Worm (Caenorhabditis elegans) whole organism, L1 larva: ENCODE measurements around the gene gcy-7.

Source experiments
- C04F5.9 ChIP-seq: sonication (generic microtip); optimal IDR thresholded peaks from 2 replicates; lab custom pipeline; 2016; ENCODE audit warnings: missing genetic modification characterization, missing compliant biosample characterization
- C16A3.4 ChIP-seq: fragments of 150-350 bp; optimal IDR thresholded peaks from 2 replicates; lab custom pipeline; 2014; ENCODE audit warnings: missing biosample characterization, missing genetic modification characterization
- C34B4.2 ChIP-seq: sonication (generic microtip); optimal IDR thresholded peaks from 2 replicates; lab custom pipeline; 2017; ENCODE audit warnings: mild to moderate bottlenecking, missing genetic modification characterization, missing compliant biosample characterization
- F16B12.6 ChIP-seq: fragments of 150-350 bp; optimal IDR thresholded peaks from 2 replicates; lab custom pipeline; 2014; ENCODE audit warnings: missing biosample characterization, missing genetic modification characterization
- Y116A8C.19 ChIP-seq: sonication (generic microtip); optimal IDR thresholded peaks from 2 replicates; lab custom pipeline; 2016; ENCODE audit warnings: missing compliant biosample characterization, missing genetic modification characterization, borderline replicate concordance
- aha-1 ChIP-seq: fragments of 150-350 bp; optimal IDR thresholded peaks from 2 replicates; lab custom pipeline; 2014; ENCODE audit warnings: missing biosample characterization, missing genetic modification characterization
- aly-2 ChIP-seq: fragments of 150-350 bp; optimal IDR thresholded peaks from 2 replicates; lab custom pipeline; 2014; ENCODE audit warnings: missing biosample characterization, missing genetic modification characterization
- blmp-1 ChIP-seq: fragments of 150-350 bp; optimal IDR thresholded peaks from 2 replicates; lab custom pipeline; 2014; ENCODE audit warnings: missing biosample characterization, missing genetic modification characterization
- ceh-8 ChIP-seq: fragments of 200-800 bp; sonication (Bioruptor generic); optimal IDR thresholded peaks from 2 replicates; lab custom pipeline; 2018; ENCODE audit warnings: mild to moderate bottlenecking, missing genetic modification characterization, moderate library complexity, missing compliant biosample characterization
- ceh-88 ChIP-seq: fragments of 200-800 bp; sonication (Bioruptor generic); IDR thresholded peaks from 2 replicates; pipeline ENCODE4 v1.3.6; 2022; ENCODE audit warnings: missing genetic modification characterization, missing compliant biosample characterization
- ceh-90 ChIP-seq: sonication (generic microtip); optimal IDR thresholded peaks from 2 replicates; lab custom pipeline; 2016; ENCODE audit warnings: missing genetic modification characterization, missing compliant biosample characterization
- dpl-1 ChIP-seq, 3 experiments: fragments of 150-350 bp in 2 of 3; sonication (generic microtip) in 1 of 3; optimal IDR thresholded peaks; 2 replicates each; lab custom pipeline; 2014 to 2017; ENCODE audit warnings: missing biosample characterization in 3 of 3, missing genetic modification characterization in 3 of 3, missing genetic modification reagents in 3 of 3
- dsc-1 ChIP-seq: sonication (generic microtip); optimal IDR thresholded peaks from 2 replicates; lab custom pipeline; 2016; ENCODE audit warnings: mild to moderate bottlenecking, missing genetic modification characterization, missing compliant biosample characterization
- efl-1 ChIP-seq, 4 experiments: fragments of 150-350 bp; optimal IDR thresholded peaks in 3 of 4; peaks in 1 of 4; 1 replicate in 1 of 4; 2 replicates in 3 of 4; lab custom pipeline; 2014; ENCODE audit warnings: missing biosample characterization in 2 of 4, missing genetic modification characterization in 2 of 4, missing genetic modification reagents in 2 of 4
- efl-3 ChIP-seq: fragments of 200-800 bp; sonication (Bioruptor generic); optimal IDR thresholded peaks from 2 replicates; lab custom pipeline; 2018; ENCODE audit warnings: mild to moderate bottlenecking, missing genetic modification characterization, missing compliant biosample characterization
- egl-13 ChIP-seq: sonication (generic microtip); optimal IDR thresholded peaks from 2 replicates; lab custom pipeline; 2016; ENCODE audit warnings: missing genotype, missing genetic modification reagents, missing genetic modification characterization, missing compliant biosample characterization
- elt-2 ChIP-seq: sonication (generic microtip); optimal IDR thresholded peaks from 2 replicates; lab custom pipeline; 2016; ENCODE audit warnings: missing genetic modification characterization, mild to moderate bottlenecking, inconsistent platforms, missing compliant biosample characterization, missing genetic modification reagents
- elt-3 ChIP-seq, 6 experiments: fragments of 150-350 bp in 1 of 6; sonication (generic microtip); optimal IDR thresholded peaks; 2 replicates each; lab custom pipeline; 2017 to 2018; ENCODE audit warnings: missing biosample characterization in 6 of 6, missing genetic modification characterization in 6 of 6, inconsistent platforms in 1 of 6
- ets-5 ChIP-seq: fragments of 200-800 bp; sonication (Bioruptor generic); IDR thresholded peaks from 2 replicates; pipeline ENCODE4 v1.3.6; 2022; ENCODE audit warnings: missing genetic modification characterization, missing compliant biosample characterization
- fkh-4 ChIP-seq: sonication (generic microtip); optimal IDR thresholded peaks from 2 replicates; lab custom pipeline; 2016; ENCODE audit warnings: missing compliant biosample characterization, missing genetic modification characterization, borderline replicate concordance
- fos-1 ChIP-seq: fragments of 150-350 bp; optimal IDR thresholded peaks from 2 replicates; lab custom pipeline; 2014; ENCODE audit warnings: missing biosample characterization, missing genetic modification characterization
- grh-1 ChIP-seq: fragments of 200-800 bp; sonication (Bioruptor generic); IDR thresholded peaks from 2 replicates; pipeline ENCODE4 v1.3.6; 2022; ENCODE audit warnings: missing genetic modification reagents, missing genetic modification characterization, missing compliant biosample characterization
- irx-1 ChIP-seq: sonication (generic microtip); optimal IDR thresholded peaks from 2 replicates; lab custom pipeline; 2016; ENCODE audit warnings: missing genetic modification characterization, missing compliant biosample characterization
- isw-1 ChIP-seq: fragments of 200-800 bp; sonication (Bioruptor generic); IDR thresholded peaks from 2 replicates; pipeline ENCODE4 v1.3.6; 2022; ENCODE audit warnings: missing genetic modification characterization, missing compliant biosample characterization
- jun-1 ChIP-seq: fragments of 150-350 bp; optimal IDR thresholded peaks from 2 replicates; lab custom pipeline; 2014; ENCODE audit warnings: missing biosample characterization, missing genetic modification reagents, missing genetic modification characterization
- lin-15B ChIP-seq: fragments of 150-350 bp; sonication (generic microtip); optimal IDR thresholded peaks from 3 replicates; lab custom pipeline; 2014; ENCODE audit warnings: missing biosample characterization, missing genetic modification characterization
- lir-3 ChIP-seq: sonication (generic microtip); optimal IDR thresholded peaks from 2 replicates; lab custom pipeline; 2016; ENCODE audit warnings: mild to moderate bottlenecking, missing genetic modification characterization, moderate library complexity, missing compliant biosample characterization; ENCODE audit not compliant: poor library complexity
- mab-9 ChIP-seq: fragments of 200-800 bp; sonication (Bioruptor generic); IDR thresholded peaks from 2 replicates; pipeline ENCODE4 v1.3.6; 2022; ENCODE audit warnings: missing genetic modification reagents, missing genetic modification characterization, missing compliant biosample characterization
- mdl-1 ChIP-seq, 2 experiments: fragments of 150-350 bp; optimal IDR thresholded peaks; 2 replicates each; lab custom pipeline; 2014 to 2017; ENCODE audit warnings: missing biosample characterization in 2 of 2, missing genetic modification characterization in 2 of 2, inconsistent platforms in 1 of 2
- nhr-11 ChIP-seq: fragments of 150-350 bp; optimal IDR thresholded peaks from 2 replicates; lab custom pipeline; 2014; ENCODE audit warnings: missing biosample characterization, missing genetic modification characterization
- nhr-12 ChIP-seq: sonication (generic microtip); optimal IDR thresholded peaks from 2 replicates; lab custom pipeline; 2017; ENCODE audit warnings: missing biosample characterization, missing genetic modification characterization
- nhr-19 ChIP-seq: fragments of 200-800 bp; sonication (Bioruptor generic); conservative IDR thresholded peaks from 2 replicates; pipeline ENCODE4 v1.3.6; 2022; ENCODE audit warnings: missing genetic modification characterization, missing compliant biosample characterization
- nhr-20 ChIP-seq: sonication (generic microtip); optimal IDR thresholded peaks from 2 replicates; lab custom pipeline; 2016; ENCODE audit warnings: mild to moderate bottlenecking, missing genetic modification characterization, missing compliant biosample characterization
- nhr-237 ChIP-seq: fragments of 150-350 bp; optimal IDR thresholded peaks from 2 replicates; lab custom pipeline; 2014; ENCODE audit warnings: missing biosample characterization, missing genetic modification characterization
- nhr-28 ChIP-seq: fragments of 150-350 bp; optimal IDR thresholded peaks from 2 replicates; lab custom pipeline; 2014; ENCODE audit warnings: missing biosample characterization, missing genetic modification characterization
- nhr-76 ChIP-seq: sonication (generic microtip); optimal IDR thresholded peaks from 2 replicates; lab custom pipeline; 2017; ENCODE audit warnings: missing biosample characterization, missing genetic modification characterization
- nhr-77 ChIP-seq: fragments of 150-350 bp; optimal IDR thresholded peaks from 2 replicates; lab custom pipeline; 2014; ENCODE audit warnings: missing biosample characterization, missing genetic modification characterization
- nhr-85 ChIP-seq: sonication (generic microtip); peaks from one replicate; lab custom pipeline; 2016; ENCODE audit warnings: missing genetic modification characterization, inconsistent platforms, missing compliant biosample characterization
- nhr-90 ChIP-seq: sonication (generic microtip); optimal IDR thresholded peaks from 2 replicates; lab custom pipeline; 2016; ENCODE audit warnings: mild to moderate bottlenecking, missing genetic modification characterization, missing compliant biosample characterization; ENCODE audit not compliant: poor library complexity
- pqm-1 ChIP-seq: sonication (generic microtip); optimal IDR thresholded peaks from 3 replicates; lab custom pipeline; 2017; ENCODE audit warnings: missing biosample characterization, missing genetic modification characterization
- rnt-1 ChIP-seq: sonication (generic microtip); optimal IDR thresholded peaks from 2 replicates; lab custom pipeline; 2016; ENCODE audit warnings: mild to moderate bottlenecking, missing genetic modification characterization, moderate library complexity, missing compliant biosample characterization
- snpc-4 ChIP-seq: fragments of 150-350 bp; optimal IDR thresholded peaks from 2 replicates; lab custom pipeline; 2014; ENCODE audit warnings: missing biosample characterization, missing genetic modification characterization
- snu-23 ChIP-seq: sonication (generic microtip); optimal IDR thresholded peaks from 2 replicates; lab custom pipeline; 2016; ENCODE audit warnings: missing genetic modification characterization, missing compliant biosample characterization
- sptf-1 ChIP-seq: fragments of 150-350 bp; optimal IDR thresholded peaks from 2 replicates; lab custom pipeline; 2014; ENCODE audit warnings: missing biosample characterization, missing genetic modification characterization
- tbx-2 ChIP-seq: sonication (generic microtip); optimal IDR thresholded peaks from 2 replicates; lab custom pipeline; 2016; ENCODE audit warnings: missing genetic modification characterization, missing compliant biosample characterization
- unc-30 ChIP-seq: sonication (generic microtip); optimal IDR thresholded peaks from 2 replicates; lab custom pipeline; 2017; ENCODE audit warnings: missing biosample characterization, missing genetic modification characterization
- unc-86 ChIP-seq: sonication (generic microtip); optimal IDR thresholded peaks from 2 replicates; lab custom pipeline; 2016; ENCODE audit warnings: missing genetic modification characterization, missing compliant biosample characterization
- unc-98 ChIP-seq: fragments of 200-800 bp; sonication (Bioruptor generic); IDR thresholded peaks from 2 replicates; pipeline ENCODE4 v1.3.6; 2022; ENCODE audit warnings: missing genetic modification characterization, missing compliant biosample characterization
- vab-15 ChIP-seq: sonication (generic microtip); optimal IDR thresholded peaks from 2 replicates; lab custom pipeline; 2017; ENCODE audit warnings: missing genotype, mild to moderate bottlenecking, missing genetic modification characterization, missing compliant biosample characterization
- zag-1 ChIP-seq: fragments of 150-350 bp; optimal IDR thresholded peaks from 2 replicates; lab custom pipeline; 2014; ENCODE audit warnings: missing biosample characterization, missing genetic modification characterization
- ztf-11 ChIP-seq, 2 experiments: sonication (generic microtip); optimal IDR thresholded peaks; 2 replicates each; lab custom pipeline; 2016 to 2017; ENCODE audit warnings: missing genetic modification characterization in 2 of 2, missing biosample characterization in 1 of 2, missing compliant biosample characterization in 1 of 2
- ztf-4 ChIP-seq: fragments of 150-350 bp; optimal IDR thresholded peaks from 2 replicates; lab custom pipeline; 2014; ENCODE audit warnings: missing biosample characterization, missing genetic modification characterization

The gcy-7 gene

ce11 chrV:8406155-8406554, 19.0 kb downstream of the gcy-7 start:
- TF ChIP-seq aly-2 (no peak), snu-23 (no peak), nhr-85 (tag; lab: Kevin White, UChicago) (peak; percentile 67), elt-3 (tag; optimal IDR thresholded peaks at IDR 0.05; lab: Kevin White, UChicago) (peak in 2 of 6 experiments; percentile 28 to 30)

- no peak for TF ChIP-seq nhr-77 (tag; lab: Kevin White, UChicago)
- TF ChIP-seq ceh-8 (GFP tag; lab: Kevin White, UChicago) = no peak
- no peak for TF ChIP-seq ceh-90 (tag; lab: Kevin White, UChicago)
- TF ChIP-seq pqm-1 (tag; lab: Kevin White, UChicago) = no peak
- no peak for TF ChIP-seq unc-98 (GFP tag; lab: Robert Waterston, UW)
- TF ChIP-seq C04F5.9 (tag; lab: Kevin White, UChicago) = no peak
- TF ChIP-seq fos-1 (tag; lab: Kevin White, UChicago) = no peak
- peak in 2 of 6 experiments; percentile 47 to 70 for TF ChIP-seq elt-3 (tag; optimal IDR thresholded peaks at IDR 0.05; lab: Kevin White, UChicago)
- TF ChIP-seq fkh-4 (tag; lab: Kevin White, UChicago) = no peak
- TF ChIP-seq unc-86 (tag; lab: Kevin White, UChicago) = no peak
- TF ChIP-seq aha-1 (tag; lab: Kevin White, UChicago) = no peak
- no peak for TF ChIP-seq nhr-28 (tag; lab: Kevin White, UChicago)
- no peak for TF ChIP-seq efl-3 (GFP tag; lab: Kevin White, UChicago)
- TF ChIP-seq blmp-1 (tag; lab: Kevin White, UChicago) = peak; percentile 77
- TF ChIP-seq jun-1 = no peak
- TF ChIP-seq dsc-1 (tag; lab: Kevin White, UChicago) = no peak
- TF ChIP-seq lir-3 = no peak
- no peak for TF ChIP-seq snpc-4
- no peak for TF ChIP-seq rnt-1 (tag; lab: Kevin White, UChicago)
- no peak for TF ChIP-seq Y116A8C.19 (tag; lab: Kevin White, UChicago)
- no peak for TF ChIP-seq zag-1 (tag; lab: Kevin White, UChicago)
- no peak for TF ChIP-seq vab-15 (tag; lab: Kevin White, UChicago)
- peak; percentile 27 for TF ChIP-seq C16A3.4
- TF ChIP-seq isw-1 (GFP tag; lab: Robert Waterston, UW) = no peak
- TF ChIP-seq grh-1 (GFP tag; lab: Robert Waterston, UW) = no peak
- no peak for TF ChIP-seq nhr-237 (tag; lab: Kevin White, UChicago)
- no peak for TF ChIP-seq ets-5 (GFP tag; lab: Robert Waterston, UW)
- TF ChIP-seq ztf-11 (tag; optimal IDR thresholded peaks at IDR 0.05; lab: Kevin White, UChicago) = no peak
- no peak for TF ChIP-seq mab-9 (GFP tag; lab: Robert Waterston, UW)
- no peak for TF ChIP-seq lin-15B
- no peak for TF ChIP-seq tbx-2 (tag; lab: Kevin White, UChicago)
- TF ChIP-seq elt-2 = no peak
- TF ChIP-seq nhr-11 (tag; lab: Kevin White, UChicago) = no peak
- TF ChIP-seq F16B12.6 = no peak
- TF ChIP-seq nhr-85 (tag; lab: Kevin White, UChicago) = peak; percentile 92
- TF ChIP-seq mdl-1 (tag; optimal IDR thresholded peaks at IDR 0.05; lab: Kevin White, UChicago) = peak in 1 of 2 experiments; percentile 6
- no peak for TF ChIP-seq ceh-88
- TF ChIP-seq nhr-76 (tag; lab: Kevin White, UChicago) = no peak
- no peak for TF ChIP-seq sptf-1 (tag; lab: Kevin White, UChicago)
- no peak for TF ChIP-seq efl-1 (optimal IDR thresholded peaks at IDR 0.05; lab: Kevin White, UChicago)
- no peak for TF ChIP-seq efl-1 (GFP tag; optimal IDR thresholded peaks at IDR 0.05 in 1 of 2; lab: Kevin White, UChicago)
- peak; percentile 27 for TF ChIP-seq nhr-90
- TF ChIP-seq irx-1 (tag; lab: Kevin White, UChicago) = no peak
- no peak for TF ChIP-seq nhr-19 (GFP tag; lab: Robert Waterston, UW)
- TF ChIP-seq unc-30 (tag; lab: Kevin White, UChicago) = no peak
- no peak for TF ChIP-seq C34B4.2
- peak; percentile 65 for TF ChIP-seq nhr-20 (tag; lab: Kevin White, UChicago)
- no peak for TF ChIP-seq aly-2
- TF ChIP-seq nhr-12 (tag; lab: Kevin White, UChicago) = no peak
- TF ChIP-seq egl-13 = no peak
- TF ChIP-seq ztf-4 = no peak
- TF ChIP-seq dpl-1 (GFP tag; optimal IDR thresholded peaks at IDR 0.05; lab: Kevin White, UChicago) = no peak
These were observed 19.8 kb downstream of the gcy-7 start for ce11 chrV:8406911-8407310.
